Worm (Caenorhabditis elegans) whole organism, midembryonic: ENCODE measurements around the gene K01A12.3.

Experiments used
- T22C8.4 ChIP-seq: fragments of 200-800 bp; sonication (Bioruptor generic); IDR thresholded peaks from 2 replicates; pipeline ENCODE4 v1.3.6; 2022; ENCODE audit warnings: missing genetic modification characterization, missing compliant biosample characterization
- flt-1 ChIP-seq: fragments of 200-800 bp; sonication (Bioruptor generic); IDR thresholded peaks from 2 replicates; pipeline ENCODE4 v1.3.6; 2022; ENCODE audit warnings: missing genetic modification characterization, missing compliant biosample characterization
- klf-2 ChIP-seq: fragments of 200-800 bp; sonication (Bioruptor generic); conservative IDR thresholded peaks from 2 replicates; pipeline ENCODE4 v1.3.6; 2022; ENCODE audit warnings: missing genetic modification reagents, missing genetic modification characterization, missing compliant biosample characterization
- med-1 ChIP-seq: sonication (generic microtip); optimal IDR thresholded peaks from 2 replicates; lab custom pipeline; 2017; ENCODE audit warnings: missing genetic modification characterization, mild to moderate bottlenecking, missing compliant biosample characterization, antibody characterized with exemption, missing genetic modification reagents; ENCODE audit not compliant: insufficient read depth
- tab-1 ChIP-seq: fragments of 200-800 bp; sonication (Bioruptor generic); IDR thresholded peaks from 2 replicates; pipeline ENCODE4 v1.3.6; 2022; ENCODE audit warnings: missing genetic modification characterization, missing compliant biosample characterization
- ztf-23 ChIP-seq: fragments of 200-800 bp; sonication (Bioruptor generic); IDR thresholded peaks from 2 replicates; pipeline ENCODE4 v1.3.6; 2022; ENCODE audit warnings: missing genetic modification reagents, missing genetic modification characterization, missing compliant biosample characterization

- no peak for TF ChIP-seq T22C8.4 (GFP tag; lab: Robert Waterston, UW)
- TF ChIP-seq flt-1 (GFP tag; lab: Robert Waterston, UW): no peak
- no peak for TF ChIP-seq klf-2
- no peak for TF ChIP-seq med-1 (GFP tag; lab: Kevin White, UChicago)
- no peak for TF ChIP-seq tab-1
- no peak for TF ChIP-seq ztf-23 (GFP tag; lab: Robert Waterston, UW)
Observed at ce11 chrX:8582767-8583360, 42.1 kb downstream of the K01A12.3 start.
